Fruit fly (Drosophila melanogaster): ENCODE data around the gene Dys.

dm6 chr3R:19499776-19500175 is 38.9 kb downstream of the Dys start:
- TF ChIP-seq CG8478 (optimal IDR thresholded peaks at IDR 0.05) = no peak
- no peak for TF ChIP-seq CTCF (optimal IDR thresholded peaks at IDR 0.05)

Data from S2 (cell line).